Worm (Caenorhabditis elegans): Measurements from ENCODE around the gene C40C9.3.

C40C9.3 gene

DNA sequence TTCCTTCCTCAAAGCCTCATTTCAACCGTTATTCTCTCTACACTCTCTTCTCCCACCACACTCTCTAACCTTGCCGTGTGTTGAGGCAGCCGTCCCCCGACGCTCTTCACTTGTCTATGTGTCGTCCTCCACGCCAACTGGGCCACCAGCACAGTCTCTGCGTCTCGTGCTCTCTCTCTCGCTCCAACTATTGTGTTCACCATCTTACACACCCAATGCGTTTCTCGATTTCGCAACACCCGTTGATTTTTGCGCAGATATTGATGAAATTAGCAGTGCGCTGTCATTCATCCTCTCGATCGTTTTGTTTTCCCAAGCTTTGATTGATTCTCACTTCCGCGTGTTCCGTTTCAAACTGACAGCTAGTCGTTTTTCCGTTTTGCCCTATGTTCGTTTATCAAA, 39.7 kb downstream of the C40C9.3 start (continued):
- TF ChIP-seq dmd-6 (GFP tag; IDR thresholded peaks at IDR 0.05) (peak; percentile 55), lir-3 (tag; optimal IDR thresholded peaks at IDR 0.05) (no peak), madf-9 (GFP tag; conservative IDR thresholded peaks at IDR 0.05) (no peak), daf-8 (GFP tag; IDR thresholded peaks at IDR 0.05) (no peak), ZK337.2 (GFP tag; IDR thresholded peaks at IDR 0.05) (no peak), nhr-76 (tag; optimal IDR thresholded peaks at IDR 0.05) (no peak), nhr-237 (tag; optimal IDR thresholded peaks at IDR 0.05) (no peak), nhr-41 (GFP tag; IDR thresholded peaks at IDR 0.05) (no peak), lim-7 (GFP tag; IDR thresholded peaks at IDR 0.05) (no peak), pqm-1 (tag; optimal IDR thresholded peaks at IDR 0.05) (no peak), snpc-4 (tag; optimal IDR thresholded peaks at IDR 0.05) (no peak), lin-1 (GFP tag; IDR thresholded peaks at IDR 0.05) (no peak), nhr-42 (GFP tag; IDR thresholded peaks at IDR 0.05) (no peak), F37D6.2 (tag; optimal IDR thresholded peaks at IDR 0.05) (peak; percentile 43), hlh-11 (tag; optimal IDR thresholded peaks at IDR 0.05) (peak; percentile 73), mes-2 (tag; optimal IDR thresholded peaks at IDR 0.05; ENCODE audit: poor library complexity, severe bottlenecking) (peak; percentile 64), zfp-3 (GFP tag; conservative IDR thresholded peaks at IDR 0.05) (no peak), T26A8.4 (GFP tag; IDR thresholded peaks at IDR 0.05) (peak; percentile 55; the same call in 1 of the 2 replicates), spr-1 (tag; optimal IDR thresholded peaks at IDR 0.05) (peak; percentile 44), ceh-44 (GFP tag; IDR thresholded peaks at IDR 0.05) (no peak), Y5F2A.4 (GFP tag; optimal IDR thresholded peaks at IDR 0.05) (no peak), jun-1 (tag; optimal IDR thresholded peaks at IDR 0.05) (peak; percentile 6), Y105C5A.15 (GFP tag; IDR thresholded peaks at IDR 0.05) (no peak), dpl-1 (GFP tag; optimal IDR thresholded peaks at IDR 0.05) (no peak), duxl-1 (tag; optimal IDR thresholded peaks at IDR 0.05; ENCODE audit: poor library complexity) (no peak), fos-1 (tag; optimal IDR thresholded peaks at IDR 0.05) (no peak), dve-1 (tag; optimal IDR thresholded peaks at IDR 0.05; ENCODE audit: insufficient read depth) (no peak), F26F4.8 (GFP tag; conservative IDR thresholded peaks at IDR 0.05) (no peak), nhr-25 (tag; optimal IDR thresholded peaks at IDR 0.05; ENCODE audit: borderline replicate concordance, insufficient read depth) (peak; percentile 7), nhr-77 (tag; optimal IDR thresholded peaks at IDR 0.05) (no peak), madf-5 (GFP tag; IDR thresholded peaks at IDR 0.05) (no peak), egl-27 (tag; optimal IDR thresholded peaks at IDR 0.05) (no peak), tag-97 (GFP tag; IDR thresholded peaks at IDR 0.05) (no peak), skn-1 (tag; optimal IDR thresholded peaks at IDR 0.05) (no peak), saeg-2 (GFP tag; IDR thresholded peaks at IDR 0.05) (no peak), dmd-9 (GFP tag; IDR thresholded peaks at IDR 0.05) (no peak), lin-29 (GFP tag; IDR thresholded peaks at IDR 0.05) (no peak)

ce11 chrX:13687655-13688054, 40.2 kb downstream of the C40C9.3 start, which contains the start of gene adm-2:
TSS of gene adm-2 (plus strand) at chrX:13687955.
- TF ChIP-seq hlh-11 (tag; optimal IDR thresholded peaks at IDR 0.05), result no peak
- TF ChIP-seq hif-1 (tag; optimal IDR thresholded peaks at IDR 0.05), result no peak
- TF ChIP-seq Y105C5A.15 (GFP tag; IDR thresholded peaks at IDR 0.05), result no peak
- no peak for TF ChIP-seq dmd-8 (GFP tag; IDR thresholded peaks at IDR 0.05)
- no peak for TF ChIP-seq daf-16 (GFP tag; optimal IDR thresholded peaks at IDR 0.05)
- TF ChIP-seq daf-16 (tag; optimal IDR thresholded peaks at IDR 0.05), result peak; percentile 39
- TF ChIP-seq ceh-32 (tag; optimal IDR thresholded peaks at IDR 0.05; ENCODE audit: poor library complexity), result no peak
- TF ChIP-seq gei-8 (GFP tag; optimal IDR thresholded peaks at IDR 0.05), result no peak

All from whole organism, L4 larva.